Fruit fly (Drosophila melanogaster): ENCODE measurements around the gene CG45544.

dm6 chr3R:29280633-29281572 is 24.6 kb downstream of the CG45544 start:
- TF ChIP-seq psq (optimal IDR thresholded peaks at IDR 0.05) (no peak), ttk (optimal IDR thresholded peaks at IDR 0.05) (no peak), Myc (optimal IDR thresholded peaks at IDR 0.05) (no peak), insv (optimal IDR thresholded peaks at IDR 0.05) (no peak), Sin3A (optimal IDR thresholded peaks at IDR 0.05) (no peak), h (optimal IDR thresholded peaks at IDR 0.05) (no peak)

Measured in Kc167 (cell line).